Worm (Caenorhabditis elegans): ENCODE data around the gene C14F11.4.

C14F11.4 gene

ce11 chrX:6251321-6251720 is 18.5 kb upstream of the C14F11.4 start:
- TF ChIP-seq elt-3 (tag; optimal IDR thresholded peaks at IDR 0.05) (no peak), unc-39 (tag; optimal IDR thresholded peaks at IDR 0.05) (no peak), nhr-21 (tag; optimal IDR thresholded peaks at IDR 0.05) (peak; percentile 26), zag-1 (tag; optimal IDR thresholded peaks at IDR 0.05) (no peak), sma-9 (GFP tag; optimal IDR thresholded peaks at IDR 0.05) (peak; percentile 1), sma-9 (tag; optimal IDR thresholded peaks at IDR 0.05) (no peak)

ce11 chrX:6250866-6251265 is 18.0 kb upstream of the C14F11.4 start:
- no peak for TF ChIP-seq nhr-129 (tag; optimal IDR thresholded peaks at IDR 0.05)
- TF ChIP-seq gmeb-1 (tag; optimal IDR thresholded peaks at IDR 0.05): no peak
- no peak for TF ChIP-seq nhr-6 (tag; optimal IDR thresholded peaks at IDR 0.05)
- TF ChIP-seq blmp-1 (tag; optimal IDR thresholded peaks at IDR 0.05; ENCODE audit: insufficient read depth): no peak
- no peak for TF ChIP-seq mdl-1 (tag; optimal IDR thresholded peaks at IDR 0.05)
- TF ChIP-seq egl-27 (tag; optimal IDR thresholded peaks at IDR 0.05): no peak
- peak in 1 of 2 experiments; percentile 4 for TF ChIP-seq lsy-2 (tag; optimal IDR thresholded peaks at IDR 0.05)
- TF ChIP-seq ztf-4 (tag; optimal IDR thresholded peaks at IDR 0.05): no peak
- no peak for TF ChIP-seq sma-3 (GFP tag; optimal IDR thresholded peaks at IDR 0.05)
- peak; percentile 57 for TF ChIP-seq zag-1 (tag; optimal IDR thresholded peaks at IDR 0.05)
- peak; percentile 62 for TF ChIP-seq sma-9 (GFP tag; optimal IDR thresholded peaks at IDR 0.05)
- no peak for TF ChIP-seq sma-9 (tag; optimal IDR thresholded peaks at IDR 0.05)
- TF ChIP-seq aly-2 (tag; optimal IDR thresholded peaks at IDR 0.05): no peak
- TF ChIP-seq nhr-23 (tag; optimal IDR thresholded peaks at IDR 0.05): no peak
- TF ChIP-seq ceh-82 (tag; optimal IDR thresholded peaks at IDR 0.05): no peak
- no peak for TF ChIP-seq unc-55 (GFP tag; optimal IDR thresholded peaks at IDR 0.05)
- no peak for TF ChIP-seq nhr-11 (tag; optimal IDR thresholded peaks at IDR 0.05)
- no peak for TF ChIP-seq nhr-12 (tag; optimal IDR thresholded peaks at IDR 0.05)
- TF ChIP-seq nhr-21 (tag; optimal IDR thresholded peaks at IDR 0.05): no peak
- no peak for TF ChIP-seq ztf-1 (GFP tag; conservative IDR thresholded peaks at IDR 0.05)
- TF ChIP-seq sem-4 (tag; optimal IDR thresholded peaks at IDR 0.05): peak; percentile 30
- TF ChIP-seq crh-2 (tag; optimal IDR thresholded peaks at IDR 0.05): no peak
- no peak for TF ChIP-seq C34F6.9 (tag; optimal IDR thresholded peaks at IDR 0.05)

- TF ChIP-seq unc-62 (GFP tag; optimal IDR thresholded peaks at IDR 0.05) (no peak), lsy-2 (tag; optimal IDR thresholded peaks at IDR 0.05) (peak in 1 of 2 experiments; percentile 32), nhr-77 (tag; optimal IDR thresholded peaks at IDR 0.05) (no peak), nhr-12 (tag; optimal IDR thresholded peaks at IDR 0.05) (no peak), dmd-4 (tag; optimal IDR thresholded peaks at IDR 0.05) (no peak), skn-1 (tag; optimal IDR thresholded peaks at IDR 0.05) (no peak), C34F6.9 (tag; optimal IDR thresholded peaks at IDR 0.05) (peak; percentile 86), unc-39 (tag; optimal IDR thresholded peaks at IDR 0.05) (no peak), ZK546.5 (tag; optimal IDR thresholded peaks at IDR 0.05) (no peak), sma-9 (GFP tag; optimal IDR thresholded peaks at IDR 0.05) (peak; percentile 87), sma-9 (tag; optimal IDR thresholded peaks at IDR 0.05) (no peak), ztf-11 (tag; optimal IDR thresholded peaks at IDR 0.05) (no peak), mdl-1 (tag; optimal IDR thresholded peaks at IDR 0.05) (peak; percentile 9 to 28), unc-55 (GFP tag; optimal IDR thresholded peaks at IDR 0.05) (peak; percentile 17), mab-5 (tag; optimal IDR thresholded peaks at IDR 0.05) (no peak), gmeb-1 (tag; optimal IDR thresholded peaks at IDR 0.05) (peak; percentile 6), R02D3.7 (tag; optimal IDR thresholded peaks at IDR 0.05) (no peak), aly-2 (tag; optimal IDR thresholded peaks at IDR 0.05) (no peak), mbf-1 (tag; optimal IDR thresholded peaks at IDR 0.05) (no peak), elt-3 (tag; optimal IDR thresholded peaks at IDR 0.05) (no peak), ama-1 (optimal IDR thresholded peaks at IDR 0.05) (peak; percentile 11), ceh-16 (tag; optimal IDR thresholded peaks at IDR 0.05) (no peak), Y55F3AM.14 (GFP tag; optimal IDR thresholded peaks at IDR 0.05) (no peak), blmp-1 (tag; optimal IDR thresholded peaks at IDR 0.05; ENCODE audit: insufficient read depth) (peak; percentile 1), nhr-237 (tag; optimal IDR thresholded peaks at IDR 0.05) (no peak), egl-27 (tag; optimal IDR thresholded peaks at IDR 0.05) (peak; percentile 49), nhr-25 (tag; optimal IDR thresholded peaks at IDR 0.05) (peak; percentile 4), fos-1 (tag; optimal IDR thresholded peaks at IDR 0.05) (peak; percentile 90), ztf-4 (tag; optimal IDR thresholded peaks at IDR 0.05) (no peak), elt-1 (tag; optimal IDR thresholded peaks at IDR 0.05) (no peak), snpc-4 (tag; optimal IDR thresholded peaks at IDR 0.05) (no peak), lin-11 (tag; optimal IDR thresholded peaks at IDR 0.05) (no peak), zag-1 (tag; optimal IDR thresholded peaks at IDR 0.05) (no peak), crh-2 (tag; optimal IDR thresholded peaks at IDR 0.05) (peak; percentile 42), alr-1 (tag; optimal IDR thresholded peaks at IDR 0.05) (no peak), ztf-1 (GFP tag; conservative IDR thresholded peaks at IDR 0.05) (no peak), nhr-6 (tag; optimal IDR thresholded peaks at IDR 0.05) (no peak), ceh-82 (tag; optimal IDR thresholded peaks at IDR 0.05) (no peak), nhr-11 (tag; optimal IDR thresholded peaks at IDR 0.05) (no peak), peb-1 (tag; optimal IDR thresholded peaks at IDR 0.05) (no peak), lin-39 (tag; optimal IDR thresholded peaks at IDR 0.05) (no peak), sma-3 (GFP tag; optimal IDR thresholded peaks at IDR 0.05) (peak; percentile 70), nhr-21 (tag; optimal IDR thresholded peaks at IDR 0.05) (peak; percentile 66), sem-4 (tag; optimal IDR thresholded peaks at IDR 0.05) (peak; percentile 75), F13H6.1 (tag; optimal IDR thresholded peaks at IDR 0.05) (peak; percentile 74)
These were observed 17.5 kb upstream of the C14F11.4 start for ce11 chrX:6250272-6250752.

All from whole organism, L2 larva.